Fruit fly (Drosophila melanogaster): ENCODE measurements around the gene CG8032.

dm6 chr3R:8705323-8706097 is 41.6 kb downstream of the CG8032 start:
- no peak for TF ChIP-seq psq (optimal IDR thresholded peaks at IDR 0.05)
- TF ChIP-seq Sin3A (optimal IDR thresholded peaks at IDR 0.05) = no peak
